Worm (Caenorhabditis elegans): Measurements from ENCODE around the gene clec-263.

The clec-263 gene

DNA sequence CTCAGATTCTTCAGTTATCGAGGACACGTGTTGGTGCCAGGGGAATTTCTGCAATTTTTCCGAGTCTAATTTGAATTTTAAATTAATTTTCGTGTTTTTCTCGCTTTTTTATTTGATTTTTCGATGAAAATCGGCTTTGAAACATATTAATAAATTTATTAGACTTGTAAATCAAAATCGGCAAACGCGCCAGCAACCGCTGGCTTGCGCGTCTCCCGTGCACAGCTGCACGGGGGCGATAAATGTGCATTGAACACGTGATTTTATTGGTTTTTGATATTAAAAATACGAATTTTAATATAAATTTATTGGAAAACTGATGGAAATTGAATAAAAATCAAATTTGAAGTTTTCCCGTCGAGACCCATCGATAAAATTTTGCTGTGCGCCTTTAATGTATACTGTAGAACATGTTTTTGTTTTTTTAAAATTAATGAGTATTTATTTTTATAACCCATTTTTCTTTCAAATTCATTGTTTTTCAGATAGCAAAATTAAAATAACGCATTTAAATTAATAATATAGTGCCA is 6.2 kb downstream of the clec-263 start, which contains the start of gene F26F2.7 (continued):
- TF ChIP-seq odd-2 (tag; optimal IDR thresholded peaks at IDR 0.05): no peak
- no peak for TF ChIP-seq unc-55 (GFP tag; optimal IDR thresholded peaks at IDR 0.05)
- TF ChIP-seq elt-2 (tag; optimal IDR thresholded peaks at IDR 0.05): peak; percentile 55
- no peak for TF ChIP-seq C38D4.7 (GFP tag; optimal IDR thresholded peaks at IDR 0.05)
- no peak for TF ChIP-seq pros-1 (tag; optimal IDR thresholded peaks at IDR 0.05)
- no peak for TF ChIP-seq nhr-11 (tag; optimal IDR thresholded peaks at IDR 0.05)
- TF ChIP-seq fkh-6 (tag; optimal IDR thresholded peaks at IDR 0.05): no peak
- TF ChIP-seq pha-4 (tag; optimal IDR thresholded peaks at IDR 0.05): no peak
- no peak for TF ChIP-seq dve-1 (tag; optimal IDR thresholded peaks at IDR 0.05)
- no peak for TF ChIP-seq C08G9.2 (tag; optimal IDR thresholded peaks at IDR 0.05)
- TF ChIP-seq K02D7.2 (tag; optimal IDR thresholded peaks at IDR 0.05): no peak
- no peak for TF ChIP-seq fkh-10 (GFP tag; optimal IDR thresholded peaks at IDR 0.05)
- TF ChIP-seq hlh-6 (tag; optimal IDR thresholded peaks at IDR 0.05): no peak
- TF ChIP-seq gmeb-2 (tag; optimal IDR thresholded peaks at IDR 0.05): peak; percentile 20
- TF ChIP-seq pha-2 (tag; optimal IDR thresholded peaks at IDR 0.05): peak; percentile 64
- no peak for TF ChIP-seq hlh-15 (tag; optimal IDR thresholded peaks at IDR 0.05)
- TF ChIP-seq K09A11.1 (tag; optimal IDR thresholded peaks at IDR 0.05; ENCODE audit: insufficient read depth): no peak
- TF ChIP-seq elt-4 (tag; optimal IDR thresholded peaks at IDR 0.05): no peak
- peak; percentile 31 for TF ChIP-seq ceh-31 (tag; optimal IDR thresholded peaks at IDR 0.05)
- no peak for TF ChIP-seq eyg-1 (tag; optimal IDR thresholded peaks at IDR 0.05)
- TF ChIP-seq ceh-34 (tag; optimal IDR thresholded peaks at IDR 0.05): no peak
- no peak for TF ChIP-seq ahr-1 (tag; optimal IDR thresholded peaks at IDR 0.05)
- TF ChIP-seq dmd-4 (tag; optimal IDR thresholded peaks at IDR 0.05; ENCODE audit: borderline replicate concordance): no peak
- TF ChIP-seq ceh-9 (tag; optimal IDR thresholded peaks at IDR 0.05): no peak

DNA sequence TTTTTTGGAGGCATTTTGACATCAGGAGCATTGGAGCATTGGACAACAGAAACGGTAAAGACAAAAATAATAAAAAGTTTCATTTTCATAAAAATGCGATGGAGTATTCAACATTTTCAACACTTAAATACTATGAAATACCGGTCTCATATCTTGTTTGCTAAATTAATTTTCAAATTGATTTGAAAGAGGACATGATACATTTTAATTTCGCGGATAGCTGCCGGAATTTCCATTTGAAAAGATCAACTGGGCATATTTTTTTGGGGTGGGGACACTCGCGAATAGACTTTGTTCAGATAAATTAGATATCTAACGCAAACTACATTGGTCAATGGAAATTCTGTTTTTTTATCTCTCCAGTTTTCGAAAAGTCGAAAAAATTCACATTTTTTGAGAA is 20.3 kb downstream of the clec-263 start, which contains the start of gene F26F2.10:
Gene F26F2.10 (minus strand): TSS at position 101 of the 400 bp plus-strand sequence.
- TF ChIP-seq ceh-34 (tag; optimal IDR thresholded peaks at IDR 0.05) (no peak), lin-11 (tag; optimal IDR thresholded peaks at IDR 0.05) (no peak), pros-1 (tag; optimal IDR thresholded peaks at IDR 0.05) (no peak), lim-6 (tag; optimal IDR thresholded peaks at IDR 0.05) (no peak), fax-1 (tag; optimal IDR thresholded peaks at IDR 0.05) (no peak)

DNA sequence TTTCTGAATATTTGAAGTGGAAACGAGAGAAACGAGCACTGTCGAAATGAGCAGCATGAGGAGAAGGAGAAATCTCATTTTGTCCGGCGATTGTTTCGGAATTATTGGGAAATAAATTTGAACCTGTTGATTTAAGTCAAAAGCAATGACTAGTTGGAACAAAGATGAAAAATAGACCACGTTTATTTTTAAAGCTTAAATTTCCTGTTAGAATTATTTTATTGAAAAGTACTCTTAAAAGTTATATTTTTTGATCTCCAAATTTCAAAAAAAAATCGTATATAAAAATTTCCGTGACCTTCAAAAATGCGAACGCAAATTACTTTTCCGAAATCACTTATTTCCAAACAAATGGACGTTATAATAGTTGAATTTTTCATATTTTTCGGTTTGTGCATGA is 21.2 kb downstream of the clec-263 start, which contains the start of gene F26F2.11:
Gene F26F2.11 (minus strand): TSS at position 101 of the 400 bp plus-strand sequence.
- no peak for TF ChIP-seq dve-1 (tag; optimal IDR thresholded peaks at IDR 0.05)
- TF ChIP-seq hlh-15 (tag; optimal IDR thresholded peaks at IDR 0.05): no peak
- TF ChIP-seq zip-5 (tag; optimal IDR thresholded peaks at IDR 0.05): no peak
- TF ChIP-seq ahr-1 (tag; optimal IDR thresholded peaks at IDR 0.05): no peak
- TF ChIP-seq unc-55 (GFP tag; optimal IDR thresholded peaks at IDR 0.05): no peak
- TF ChIP-seq ceh-34 (tag; optimal IDR thresholded peaks at IDR 0.05): no peak
- no peak for TF ChIP-seq hlh-30 (tag; optimal IDR thresholded peaks at IDR 0.05; ENCODE audit: insufficient read depth)
- no peak for TF ChIP-seq ets-4 (tag; optimal IDR thresholded peaks at IDR 0.05)
- no peak for TF ChIP-seq ceh-2 (tag; optimal IDR thresholded peaks at IDR 0.05)
- no peak for TF ChIP-seq rnt-1 (tag; optimal IDR thresholded peaks at IDR 0.05)
- no peak for TF ChIP-seq tbx-7 (tag; optimal IDR thresholded peaks at IDR 0.05)

DNA sequence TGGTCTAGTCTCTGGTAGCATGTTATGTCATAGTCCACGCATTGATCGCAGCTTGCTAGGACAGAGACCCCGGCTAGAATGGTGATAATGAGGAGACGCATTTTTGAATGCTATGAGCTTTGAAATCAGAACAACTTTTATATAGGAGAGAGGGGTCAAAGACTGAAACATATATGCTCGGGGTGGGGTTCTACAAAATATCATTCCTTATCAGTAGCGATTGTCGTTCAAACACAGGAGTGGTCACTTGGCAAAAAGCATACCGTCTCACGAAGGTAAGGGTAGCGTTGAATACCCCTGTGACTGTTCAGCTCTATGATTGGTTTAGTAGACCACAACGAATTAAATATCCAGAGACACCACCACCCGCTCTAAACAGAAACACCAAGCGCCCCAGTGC is 22.7 kb downstream of the clec-263 start, which contains the start of gene F46B3.1:
Gene F46B3.1 (minus strand): TSS at position 101 of the 400 bp plus-strand sequence.
- no peak for TF ChIP-seq ama-1 (optimal IDR thresholded peaks at IDR 0.05)
- no peak for TF ChIP-seq ets-4 (tag; optimal IDR thresholded peaks at IDR 0.05)
- TF ChIP-seq tbx-7 (tag; optimal IDR thresholded peaks at IDR 0.05): no peak
- no peak for TF ChIP-seq fax-1 (tag; optimal IDR thresholded peaks at IDR 0.05)
- no peak for TF ChIP-seq npax-4 (tag; optimal IDR thresholded peaks at IDR 0.05)
- TF ChIP-seq unc-55 (GFP tag; optimal IDR thresholded peaks at IDR 0.05): no peak
- TF ChIP-seq zip-5 (tag; optimal IDR thresholded peaks at IDR 0.05): no peak
- no peak for TF ChIP-seq hlh-8 (tag; optimal IDR thresholded peaks at IDR 0.05)

Data from whole organism, late embryonic.